Worm (Caenorhabditis elegans): ENCODE measurements around the gene grl-5.

The grl-5 gene

ce11 chrV:4386173-4386572 lies 28.3 kb downstream of the grl-5 start, which contains the start of gene F13A2.10:
F13A2.10 (minus strand) TSS chrV:4386273.
- TF ChIP-seq aha-1 (tag) (peak; percentile 34), dpl-1 (GFP tag; optimal IDR thresholded peaks at IDR 0.05) (no peak)

- TF ChIP-seq madf-9 (GFP tag; conservative IDR thresholded peaks at IDR 0.05), result no peak
- TF ChIP-seq Y105C5A.15 (GFP tag; IDR thresholded peaks at IDR 0.05), result no peak
- TF ChIP-seq duxl-1 (tag; optimal IDR thresholded peaks at IDR 0.05; ENCODE audit: poor library complexity), result no peak
- TF ChIP-seq F44E2.7 (GFP tag; IDR thresholded peaks at IDR 0.05), result no peak
- no peak for TF ChIP-seq F10B5.3 (tag; optimal IDR thresholded peaks at IDR 0.05)
- TF ChIP-seq hlh-30 (tag; optimal IDR thresholded peaks at IDR 0.05; ENCODE audit: insufficient read depth), result no peak
- TF ChIP-seq mdl-1 (tag; optimal IDR thresholded peaks at IDR 0.05), result no peak
- no peak for TF ChIP-seq nhr-48 (tag; optimal IDR thresholded peaks at IDR 0.05)
- TF ChIP-seq ama-1 (optimal IDR thresholded peaks at IDR 0.05), result no peak
- TF ChIP-seq mxl-2 (GFP tag; conservative IDR thresholded peaks at IDR 0.05), result no peak
- TF ChIP-seq lin-39 (tag; optimal IDR thresholded peaks at IDR 0.05), result no peak
- TF ChIP-seq dmd-8 (GFP tag; IDR thresholded peaks at IDR 0.05), result no peak
- no peak for TF ChIP-seq dpl-1 (GFP tag; optimal IDR thresholded peaks at IDR 0.05)
Measured at ce11 chrV:4384482-4384881, 30.0 kb downstream of the grl-5 start, which contains the start of gene F13A2.2. F13A2.2 (minus strand) TSS chrV:4384582.

ce11 chrV:4382298-4382697 lies 32.2 kb downstream of the grl-5 start, which contains the start of gene F13A2.1:
F13A2.1 (minus strand) TSS chrV:4382398.
- no peak for TF ChIP-seq F37D6.2 (tag; optimal IDR thresholded peaks at IDR 0.05)
- no peak for TF ChIP-seq pqm-1 (tag; optimal IDR thresholded peaks at IDR 0.05)
- no peak for TF ChIP-seq lin-1 (GFP tag; IDR thresholded peaks at IDR 0.05)
- TF ChIP-seq attf-4 (tag; optimal IDR thresholded peaks at IDR 0.05), result no peak
- no peak for TF ChIP-seq daf-8 (GFP tag; IDR thresholded peaks at IDR 0.05)
- TF ChIP-seq vab-7 (GFP tag; IDR thresholded peaks at IDR 0.05), result no peak
- no peak for TF ChIP-seq rbr-2 (tag; optimal IDR thresholded peaks at IDR 0.05)
- TF ChIP-seq ceh-82 (tag; optimal IDR thresholded peaks at IDR 0.05), result no peak
- TF ChIP-seq nhr-77 (tag; optimal IDR thresholded peaks at IDR 0.05), result no peak
- no peak for TF ChIP-seq F26F4.8 (GFP tag; conservative IDR thresholded peaks at IDR 0.05)
- TF ChIP-seq zag-1 (tag; optimal IDR thresholded peaks at IDR 0.05), result no peak
- no peak for TF ChIP-seq dpl-1 (GFP tag; optimal IDR thresholded peaks at IDR 0.05)
- no peak for TF ChIP-seq ceh-20 (GFP tag; IDR thresholded peaks at IDR 0.05)
- TF ChIP-seq nhr-6 (tag; optimal IDR thresholded peaks at IDR 0.05), result no peak
- no peak for TF ChIP-seq dmd-6 (GFP tag; IDR thresholded peaks at IDR 0.05)

ce11 chrV:4377622-4378021 lies 36.8 kb downstream of the grl-5 start, which contains the start of gene F32D1.8:
F32D1.8 (minus strand) TSS chrV:4377722.
- TF ChIP-seq aha-1 (tag), result peak; percentile 69
- TF ChIP-seq nhr-102 (tag; optimal IDR thresholded peaks at IDR 0.05), result no peak

- TF ChIP-seq lin-38 (GFP tag; IDR thresholded peaks at IDR 0.05) (peak; percentile 56), tra-1 (GFP tag; IDR thresholded peaks at IDR 0.05) (no peak), spr-1 (tag; optimal IDR thresholded peaks at IDR 0.05) (no peak), hif-1 (tag; optimal IDR thresholded peaks at IDR 0.05) (no peak), lin-29 (GFP tag; IDR thresholded peaks at IDR 0.05) (no peak), T26A8.4 (GFP tag; IDR thresholded peaks at IDR 0.05) (no peak), unc-62 (GFP tag; optimal IDR thresholded peaks at IDR 0.05 in 1 of 2) (peak in 1 of 2 experiments; percentile 32), unc-62 (tag; optimal IDR thresholded peaks at IDR 0.05) (no peak), unc-130 (GFP tag; optimal IDR thresholded peaks at IDR 0.05) (peak; percentile 51), Y48G9A.11 (GFP tag; IDR thresholded peaks at IDR 0.05) (peak; percentile 27; the same call in 1 of the 2 replicates), Y75B8A.6 (GFP tag; IDR thresholded peaks at IDR 0.05) (no peak), ceh-62 (tag; optimal IDR thresholded peaks at IDR 0.05) (no peak), F49E8.2 (tag; optimal IDR thresholded peaks at IDR 0.05; ENCODE audit: borderline replicate concordance) (peak; percentile 13), madf-5 (GFP tag; IDR thresholded peaks at IDR 0.05) (no peak), aha-1 (tag) (peak; percentile 22), set-16 (GFP tag; IDR thresholded peaks at IDR 0.05) (peak; percentile 53; the same call in 1 of the 2 replicates), sdz-12 (GFP tag; optimal IDR thresholded peaks at IDR 0.05) (no peak)
Measured at ce11 chrV:4375807-4376564, 38.5 kb downstream of the grl-5 start, which contains the start of gene F32D1.7. F32D1.7 (minus strand) TSS chrV:4376173.

Data from whole organism, L4 larva.